Worm (Caenorhabditis elegans): ENCODE measurements around the gene stn-2.

- TF ChIP-seq med-1 (GFP tag; optimal IDR thresholded peaks at IDR 0.05; ENCODE audit: insufficient read depth) (no peak), tab-1 (GFP tag; IDR thresholded peaks at IDR 0.05) (no peak), cog-1 (tag; optimal IDR thresholded peaks at IDR 0.05) (no peak), T22C8.4 (GFP tag; IDR thresholded peaks at IDR 0.05) (no peak), ztf-23 (GFP tag; IDR thresholded peaks at IDR 0.05) (no peak)
Measured at ce11 chrX:7707031-7707430, 26.6 kb upstream of the stn-2 start, which contains the start of gene kvs-1.

All from whole organism, midembryonic.